Worm (Caenorhabditis elegans): Measurements from ENCODE around the gene K06H6.2.

The K06H6.2 gene

ce11 chrV:585472-585871 lies at the start of gene K06H6.2:
TSS of gene K06H6.2 (plus strand) at chrV:585772.
- TF ChIP-seq aha-1 (tag) (peak; percentile 4), ctbp-1 (GFP tag; IDR thresholded peaks at IDR 0.05) (no peak)

DNA sequence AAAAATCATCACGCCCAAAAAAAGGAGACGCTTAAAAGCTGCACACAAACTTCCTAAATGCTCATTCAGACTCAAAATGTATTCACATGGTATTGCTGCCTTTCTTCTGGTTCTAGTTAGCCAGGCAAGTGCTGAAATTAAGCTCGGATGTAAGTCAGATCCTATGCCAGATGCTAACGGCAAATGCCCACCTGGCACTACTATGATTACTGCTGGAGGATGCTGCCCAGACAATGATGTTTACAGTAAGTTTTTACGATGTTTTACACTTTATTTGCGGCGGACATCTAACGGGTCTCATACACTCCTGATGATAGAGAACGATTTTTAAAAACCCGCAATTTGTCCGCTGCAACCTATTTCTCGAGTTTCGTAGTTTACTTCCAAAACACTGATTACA lies 49.0 kb upstream of the K06H6.2 start, which contains the start of gene C14C6.5:
Gene C14C6.5 (plus strand): TSS at position 58 of the 400 bp plus-strand sequence.
- peak in 1 of 2 experiments; percentile 93 for TF ChIP-seq unc-62 (GFP tag; optimal IDR thresholded peaks at IDR 0.05 in 1 of 2)
- TF ChIP-seq unc-62 (tag; optimal IDR thresholded peaks at IDR 0.05) = no peak
- TF ChIP-seq lin-15B (tag; optimal IDR thresholded peaks at IDR 0.05) = no peak

DNA sequence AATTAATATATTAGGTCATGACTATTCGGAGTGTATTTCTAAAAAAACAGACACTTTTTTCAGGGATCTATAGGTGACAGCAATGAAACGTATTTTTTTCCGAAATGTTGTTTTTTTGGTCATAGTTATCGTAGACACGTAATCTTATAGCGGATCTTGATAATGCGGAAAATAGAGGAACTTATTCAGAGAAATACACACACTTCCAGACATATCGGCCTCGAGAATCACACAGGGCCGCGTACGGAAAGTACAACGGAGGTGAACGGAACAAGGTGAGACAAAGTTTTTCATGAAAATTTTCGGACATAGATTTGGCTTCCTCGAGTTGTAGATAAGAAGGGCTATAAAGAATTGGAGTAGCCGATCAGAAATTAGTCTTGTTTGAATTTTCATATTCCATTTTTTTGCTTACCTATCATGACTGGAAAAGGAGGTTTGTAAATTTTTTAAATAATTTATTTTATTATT lies 46.5 kb upstream of the K06H6.2 start, which contains the start of gene nhr-155:
Gene nhr-155 (plus strand): TSS at position 421 of the 471 bp plus-strand sequence.
- TF ChIP-seq F44E2.7 (GFP tag; IDR thresholded peaks at IDR 0.05) (no peak), egl-43 (GFP tag; IDR thresholded peaks at IDR 0.05) (no peak), pqm-1 (tag; optimal IDR thresholded peaks at IDR 0.05) (no peak), aly-2 (tag; optimal IDR thresholded peaks at IDR 0.05) (no peak), nhr-11 (tag; optimal IDR thresholded peaks at IDR 0.05) (no peak), F37D6.2 (tag; optimal IDR thresholded peaks at IDR 0.05) (no peak), tra-1 (GFP tag; IDR thresholded peaks at IDR 0.05) (no peak), R02D3.7 (tag; optimal IDR thresholded peaks at IDR 0.05) (no peak), hmg-1.1 (GFP tag; IDR thresholded peaks at IDR 0.05) (no peak), F49E8.2 (tag; optimal IDR thresholded peaks at IDR 0.05; ENCODE audit: borderline replicate concordance) (no peak), lin-13 (GFP tag; optimal IDR thresholded peaks at IDR 0.05) (no peak), F10B5.3 (tag; optimal IDR thresholded peaks at IDR 0.05) (no peak), set-16 (GFP tag; IDR thresholded peaks at IDR 0.05) (no peak), D1046.2 (GFP tag; IDR thresholded peaks at IDR 0.05) (no peak), spr-3 (GFP tag; optimal IDR thresholded peaks at IDR 0.05) (no peak)

DNA sequence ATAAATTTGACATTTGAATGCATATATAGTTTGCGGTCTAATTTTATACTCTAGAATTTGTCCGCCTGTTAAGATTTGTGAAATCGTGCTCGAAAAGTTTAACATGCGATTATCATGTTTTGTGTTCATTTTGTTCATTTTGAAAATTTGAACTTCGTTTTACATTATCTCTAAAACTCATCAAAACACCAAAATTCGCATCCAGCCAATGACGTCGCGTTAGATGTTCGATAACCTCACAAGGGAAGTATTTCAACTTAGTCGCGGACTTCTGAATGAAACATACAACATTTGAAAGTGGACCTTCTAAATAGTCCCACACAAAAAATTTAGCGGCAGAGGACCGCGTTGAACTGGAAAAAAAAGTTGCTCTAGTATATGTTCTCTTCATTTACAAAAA lies 44.1 kb upstream of the K06H6.2 start:
- TF ChIP-seq daf-16 (GFP tag; optimal IDR thresholded peaks at IDR 0.05) (no peak), daf-16 (tag; optimal IDR thresholded peaks at IDR 0.05) (no peak), lin-39 (tag; optimal IDR thresholded peaks at IDR 0.05) (no peak), F26F4.8 (GFP tag; conservative IDR thresholded peaks at IDR 0.05) (no peak), daf-19 (GFP tag; conservative IDR thresholded peaks at IDR 0.05) (no peak), ctbp-1 (GFP tag; IDR thresholded peaks at IDR 0.05) (no peak), lim-7 (GFP tag; IDR thresholded peaks at IDR 0.05) (no peak)

- TF ChIP-seq nhr-48 (tag; optimal IDR thresholded peaks at IDR 0.05) = no peak
- TF ChIP-seq unc-62 (GFP tag; optimal IDR thresholded peaks at IDR 0.05 in 1 of 2) = peak in 1 of 2 experiments; percentile 5
- TF ChIP-seq unc-62 (tag; optimal IDR thresholded peaks at IDR 0.05) = no peak
- TF ChIP-seq nhr-76 (tag; optimal IDR thresholded peaks at IDR 0.05) = no peak
- no peak for TF ChIP-seq aly-2 (tag; optimal IDR thresholded peaks at IDR 0.05)
- no peak for TF ChIP-seq ama-1 (optimal IDR thresholded peaks at IDR 0.05)
Observed at ce11 chrV:543169-543568, 42.4 kb upstream of the K06H6.2 start, which contains the start of gene C14C6.3. TSS of gene C14C6.3 (plus strand) at chrV:543469.

DNA sequence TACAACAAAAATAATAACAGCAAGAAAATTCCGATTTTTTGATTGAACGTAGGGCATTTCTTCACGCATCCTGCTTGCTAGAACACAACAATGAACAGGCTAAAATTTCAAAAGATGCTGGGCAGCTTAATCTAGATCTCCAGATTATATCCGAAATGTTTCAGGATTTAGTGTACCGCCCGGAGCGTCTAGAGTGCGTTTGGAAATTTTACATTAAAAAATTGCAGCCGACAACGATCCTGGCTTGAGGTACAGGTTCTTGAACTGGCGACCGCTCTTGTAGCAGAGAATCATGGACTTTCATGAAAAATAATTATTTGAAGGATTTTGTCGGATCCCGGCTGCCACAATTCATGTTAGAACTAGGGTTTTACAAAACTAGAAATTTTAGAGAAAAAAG lies 37.6 kb upstream of the K06H6.2 start, which contains the start of gene C14C6.6:
Gene C14C6.6 (minus strand): TSS at position 101 of the 400 bp plus-strand sequence.
- TF ChIP-seq spr-1 (tag; optimal IDR thresholded peaks at IDR 0.05) (no peak), zip-11 (GFP tag; IDR thresholded peaks at IDR 0.05) (no peak), lim-7 (GFP tag; IDR thresholded peaks at IDR 0.05) (no peak), rbr-2 (tag; optimal IDR thresholded peaks at IDR 0.05) (no peak)

DNA sequence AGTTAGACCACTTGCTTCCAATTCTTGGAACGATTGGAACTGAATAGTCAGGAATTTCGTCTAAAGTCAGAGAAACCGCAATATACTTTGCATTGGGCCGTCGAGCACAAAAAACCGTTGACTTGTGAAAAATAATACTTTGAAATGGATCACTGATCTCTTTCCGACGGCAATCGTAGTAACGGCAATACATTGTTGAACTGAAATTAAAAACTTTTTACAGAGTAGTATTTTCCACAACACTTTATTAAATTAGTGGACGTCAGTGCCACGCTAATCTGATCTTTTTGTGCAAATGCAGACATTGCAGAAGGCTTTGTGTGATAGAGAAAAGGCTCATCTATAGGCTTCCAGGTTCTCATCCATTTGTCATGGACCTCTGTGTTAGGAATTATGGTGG lies 33.2 kb upstream of the K06H6.2 start:
- TF ChIP-seq zag-1 (tag; optimal IDR thresholded peaks at IDR 0.05) (no peak), unc-62 (GFP tag; optimal IDR thresholded peaks at IDR 0.05 in 1 of 2) (peak in 1 of 2 experiments; percentile 91), unc-62 (tag; optimal IDR thresholded peaks at IDR 0.05) (no peak)

Measured in whole organism, L4 larva.